Fruit fly (Drosophila melanogaster) Kc167 (cell line): ENCODE results near the gene jus.

Experiments
- Myc ChIP-seq: fragments of >200 bp; optimal IDR thresholded peaks from 2 replicates; lab custom pipeline; 2017; ENCODE audit warnings: missing external identifiers
- Sin3A ChIP-seq: fragments of >200 bp; optimal IDR thresholded peaks from 2 replicates; lab custom pipeline; 2018; ENCODE audit warnings: missing external identifiers
- h ChIP-seq: fragments of >200 bp; optimal IDR thresholded peaks from 3 replicates; lab custom pipeline; 2018; ENCODE audit warnings: missing external identifiers
- insv ChIP-seq: fragments of >200 bp; optimal IDR thresholded peaks from 3 replicates; lab custom pipeline; 2018; ENCODE audit warnings: missing external identifiers
- psq ChIP-seq: fragments of >200 bp; optimal IDR thresholded peaks from 2 replicates; lab custom pipeline; 2017; ENCODE audit warnings: missing external identifiers
- ttk ChIP-seq: sonication (Bioruptor generic); optimal IDR thresholded peaks from 2 replicates; lab custom pipeline; 2017; ENCODE audit warnings: missing external identifiers

DNA sequence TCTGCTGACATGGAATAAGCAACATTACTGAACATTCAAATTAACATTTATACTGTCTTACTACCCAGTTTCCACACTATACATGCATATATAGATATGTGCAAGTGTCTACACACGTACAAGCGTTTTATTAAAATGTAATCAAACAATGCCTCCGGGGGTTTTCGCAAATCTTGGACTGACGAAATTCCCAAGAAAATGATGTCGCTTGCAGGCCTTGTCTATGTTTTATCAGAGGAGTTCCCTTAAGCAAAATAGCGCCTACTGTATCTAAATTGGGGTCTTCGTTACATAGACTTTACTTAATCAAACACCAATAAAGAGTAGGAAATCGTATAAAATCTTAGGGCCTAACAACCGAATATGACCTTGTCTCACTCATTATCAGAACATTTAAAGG, 35.2 kb downstream of the jus start:
- no peak for TF ChIP-seq ttk (lab: Kevin White, UChicago)
- TF ChIP-seq insv (lab: Kevin White, UChicago), result no peak
- TF ChIP-seq psq (lab: Kevin White, UChicago), result no peak
- no peak for TF ChIP-seq h (lab: Kevin White, UChicago)
- TF ChIP-seq Sin3A (lab: Kevin White, UChicago), result no peak
- no peak for TF ChIP-seq Myc (lab: Kevin White, UChicago)
